Worm (Caenorhabditis elegans) whole organism, late embryonic: ENCODE results near the gene R11E3.19.

Source experiments
- C08G9.2 ChIP-seq: sonication (generic microtip); optimal IDR thresholded peaks from 2 replicates; lab custom pipeline; 2016; ENCODE audit warnings: mild to moderate bottlenecking, missing genetic modification characterization, moderate library complexity, missing compliant biosample characterization
- C38D4.7 ChIP-seq: fragments of 200-800 bp; sonication (Bioruptor generic); optimal IDR thresholded peaks from 2 replicates; lab custom pipeline; 2018; ENCODE audit warnings: mild to moderate bottlenecking, missing genetic modification characterization, moderate library complexity, missing compliant biosample characterization
- F13H6.1 ChIP-seq: sonication (generic microtip); optimal IDR thresholded peaks from 2 replicates; lab custom pipeline; 2016; ENCODE audit warnings: missing genetic modification characterization, missing compliant biosample characterization
- K02D7.2 ChIP-seq: sonication (generic microtip); optimal IDR thresholded peaks from 2 replicates; lab custom pipeline; 2017; ENCODE audit warnings: mild to moderate bottlenecking, missing genetic modification characterization, missing compliant biosample characterization
- K09A11.1 ChIP-seq: sonication (generic microtip); optimal IDR thresholded peaks from 2 replicates; lab custom pipeline; 2017; ENCODE audit warnings: antibody characterized with exemption, mild to moderate bottlenecking, missing genetic modification characterization, missing compliant biosample characterization; ENCODE audit not compliant: insufficient read depth
- Y22D7AL.16 ChIP-seq: sonication (generic microtip); optimal IDR thresholded peaks from 2 replicates; lab custom pipeline; 2016; ENCODE audit warnings: missing genetic modification characterization, missing compliant biosample characterization
- ama-1 ChIP-seq: fragments of 150-350 bp; optimal IDR thresholded peaks from 2 replicates; lab custom pipeline; 2014
- ceh-18 ChIP-seq: sonication (generic microtip); optimal IDR thresholded peaks from 2 replicates; lab custom pipeline; 2016; ENCODE audit warnings: missing genetic modification characterization, missing compliant biosample characterization
- ceh-19 ChIP-seq: fragments of 200-800 bp; sonication (Bioruptor generic); optimal IDR thresholded peaks from 2 replicates; lab custom pipeline; 2018; ENCODE audit warnings: mild to moderate bottlenecking, missing genetic modification characterization, missing compliant biosample characterization
- ceh-2 ChIP-seq: sonication (generic microtip); optimal IDR thresholded peaks from 2 replicates; lab custom pipeline; 2016; ENCODE audit warnings: missing genotype, missing genetic modification characterization, missing compliant biosample characterization
- ceh-24 ChIP-seq: sonication (generic microtip); optimal IDR thresholded peaks from 2 replicates; lab custom pipeline; 2016; ENCODE audit warnings: mild to moderate bottlenecking, missing genetic modification characterization, missing compliant biosample characterization
- ceh-30 ChIP-seq: fragments of 150-350 bp; optimal IDR thresholded peaks from 2 replicates; lab custom pipeline; 2014; ENCODE audit warnings: missing biosample characterization, missing genetic modification characterization
- ceh-31 ChIP-seq: sonication (generic microtip); optimal IDR thresholded peaks from 2 replicates; lab custom pipeline; 2016; ENCODE audit warnings: missing genetic modification characterization, missing compliant biosample characterization
- ceh-34 ChIP-seq: sonication (generic microtip); optimal IDR thresholded peaks from 2 replicates; lab custom pipeline; 2016; ENCODE audit warnings: mild to moderate bottlenecking, missing genetic modification characterization, missing compliant biosample characterization
- ceh-48 ChIP-seq: sonication (generic microtip); optimal IDR thresholded peaks from 2 replicates; lab custom pipeline; 2016; ENCODE audit warnings: missing genetic modification characterization, inconsistent platforms, missing compliant biosample characterization
- ceh-6 ChIP-seq: fragments of 200-800 bp; sonication (Bioruptor generic); optimal IDR thresholded peaks from 2 replicates; lab custom pipeline; 2018; ENCODE audit warnings: mild to moderate bottlenecking, missing genetic modification characterization, missing compliant biosample characterization
- ceh-9 ChIP-seq: sonication (generic microtip); optimal IDR thresholded peaks from 2 replicates; lab custom pipeline; 2016; ENCODE audit warnings: mild to moderate bottlenecking, missing genetic modification characterization, inconsistent platforms, missing compliant biosample characterization
- che-1 ChIP-seq: sonication (generic microtip); optimal IDR thresholded peaks from 2 replicates; lab custom pipeline; 2016; ENCODE audit warnings: mild to moderate bottlenecking, missing genetic modification characterization, missing compliant biosample characterization
- dmd-4 ChIP-seq: sonication (generic microtip); optimal IDR thresholded peaks from 2 replicates; lab custom pipeline; 2016; ENCODE audit warnings: borderline replicate concordance, missing genetic modification characterization, missing compliant biosample characterization
- dve-1 ChIP-seq: sonication (generic microtip); optimal IDR thresholded peaks from 2 replicates; lab custom pipeline; 2017; ENCODE audit warnings: antibody characterized with exemption, mild to moderate bottlenecking, missing genetic modification characterization, missing compliant biosample characterization
- elt-2 ChIP-seq: sonication (generic microtip); optimal IDR thresholded peaks from 2 replicates; lab custom pipeline; 2016; ENCODE audit warnings: missing genetic modification reagents, missing genetic modification characterization, missing compliant biosample characterization
- elt-4 ChIP-seq: sonication (generic microtip); optimal IDR thresholded peaks from 2 replicates; lab custom pipeline; 2016; ENCODE audit warnings: missing genetic modification characterization, missing compliant biosample characterization
- ets-4 ChIP-seq: sonication (generic microtip); optimal IDR thresholded peaks from 2 replicates; lab custom pipeline; 2016; ENCODE audit warnings: missing genetic modification characterization, missing compliant biosample characterization
- eyg-1 ChIP-seq: sonication (generic microtip); optimal IDR thresholded peaks from 2 replicates; lab custom pipeline; 2016; ENCODE audit warnings: missing genotype, missing genetic modification characterization, missing compliant biosample characterization
- fax-1 ChIP-seq: sonication (generic microtip); optimal IDR thresholded peaks from 2 replicates; lab custom pipeline; 2016; ENCODE audit warnings: missing genotype, missing genetic modification characterization, missing compliant biosample characterization
- fkh-10 ChIP-seq: fragments of 150-350 bp; optimal IDR thresholded peaks from 2 replicates; lab custom pipeline; 2014; ENCODE audit warnings: missing biosample characterization, missing genetic modification reagents, missing genetic modification characterization
- hlh-13 ChIP-seq: fragments of 200-800 bp; sonication (Bioruptor generic); optimal IDR thresholded peaks from 2 replicates; lab custom pipeline; 2018; ENCODE audit warnings: mild to moderate bottlenecking, missing genetic modification characterization, missing compliant biosample characterization
- hlh-15 ChIP-seq: sonication (generic microtip); optimal IDR thresholded peaks from 2 replicates; lab custom pipeline; 2016; ENCODE audit warnings: missing genetic modification characterization, missing compliant biosample characterization
- hlh-8 ChIP-seq: sonication (generic microtip); optimal IDR thresholded peaks from 2 replicates; lab custom pipeline; 2016; ENCODE audit warnings: missing genotype, missing genetic modification characterization, missing compliant biosample characterization
- lim-6 ChIP-seq: sonication (generic microtip); optimal IDR thresholded peaks from 2 replicates; lab custom pipeline; 2016; ENCODE audit warnings: missing genetic modification characterization, missing compliant biosample characterization
- lin-11 ChIP-seq: fragments of 200-800 bp; sonication (Bioruptor generic); optimal IDR thresholded peaks from 2 replicates; lab custom pipeline; 2018; ENCODE audit warnings: mild to moderate bottlenecking, missing genetic modification characterization, missing compliant biosample characterization
- madf-2 ChIP-seq: sonication (generic microtip); optimal IDR thresholded peaks from 2 replicates; lab custom pipeline; 2017; ENCODE audit warnings: missing genetic modification characterization, missing compliant biosample characterization
- mec-3 ChIP-seq: sonication (generic microtip); optimal IDR thresholded peaks from 2 replicates; lab custom pipeline; 2016; ENCODE audit warnings: borderline replicate concordance, missing genetic modification characterization, missing compliant biosample characterization
- nfya-1 ChIP-seq: sonication (generic microtip); optimal IDR thresholded peaks from 2 replicates; lab custom pipeline; 2017; ENCODE audit warnings: missing genetic modification characterization, mild to moderate bottlenecking, missing compliant biosample characterization, antibody characterized with exemption, moderate library complexity
- npax-4 ChIP-seq: sonication (generic microtip); optimal IDR thresholded peaks from 2 replicates; lab custom pipeline; 2016; ENCODE audit warnings: missing genetic modification characterization, missing compliant biosample characterization
- pag-3 ChIP-seq: sonication (generic microtip); optimal IDR thresholded peaks from 2 replicates; lab custom pipeline; 2016; ENCODE audit warnings: missing compliant biosample characterization, missing genetic modification characterization, borderline replicate concordance
- pat-9 ChIP-seq: fragments of 200-800 bp; sonication (Bioruptor generic); optimal IDR thresholded peaks from 2 replicates; lab custom pipeline; 2018; ENCODE audit warnings: mild to moderate bottlenecking, missing genetic modification characterization, moderate library complexity, missing compliant biosample characterization
- pha-2 ChIP-seq: sonication (generic microtip); optimal IDR thresholded peaks from 2 replicates; lab custom pipeline; 2017; ENCODE audit warnings: mild to moderate bottlenecking, missing genetic modification characterization, missing compliant biosample characterization
- pha-4 ChIP-seq: fragments of 150-350 bp; optimal IDR thresholded peaks from 2 replicates; lab custom pipeline; 2018; ENCODE audit warnings: missing biosample characterization, missing genetic modification reagents, missing genetic modification characterization
- pqm-1 ChIP-seq: sonication (generic microtip); optimal IDR thresholded peaks from 2 replicates; lab custom pipeline; 2016; ENCODE audit warnings: missing genetic modification characterization, missing compliant biosample characterization
- pros-1 ChIP-seq: fragments of 150-350 bp; optimal IDR thresholded peaks from 2 replicates; lab custom pipeline; 2014; ENCODE audit warnings: missing biosample characterization, missing genetic modification reagents, missing genetic modification characterization
- ref-2 ChIP-seq: sonication (generic microtip); optimal IDR thresholded peaks from 2 replicates; lab custom pipeline; 2016; ENCODE audit warnings: missing genetic modification characterization, missing compliant biosample characterization
- rnt-1 ChIP-seq: sonication (generic microtip); optimal IDR thresholded peaks from 2 replicates; lab custom pipeline; 2016; ENCODE audit warnings: missing genetic modification characterization, missing compliant biosample characterization
- sdc-2 ChIP-seq: sonication (generic microtip); optimal IDR thresholded peaks from 2 replicates; lab custom pipeline; 2016; ENCODE audit warnings: missing genotype, missing genetic modification characterization, missing compliant biosample characterization
- sox-4 ChIP-seq: sonication (generic microtip); optimal IDR thresholded peaks from 2 replicates; lab custom pipeline; 2017; ENCODE audit warnings: mild to moderate bottlenecking, missing genetic modification characterization, inconsistent platforms, missing compliant biosample characterization
- syd-9 ChIP-seq: sonication (generic microtip); optimal IDR thresholded peaks from 2 replicates; lab custom pipeline; 2016; ENCODE audit warnings: mild to moderate bottlenecking, missing genetic modification characterization, moderate library complexity, missing compliant biosample characterization
- tbx-7 ChIP-seq: sonication (generic microtip); optimal IDR thresholded peaks from 2 replicates; lab custom pipeline; 2016; ENCODE audit warnings: missing genotype, missing genetic modification characterization, missing compliant biosample characterization
- ttx-3 ChIP-seq: sonication (generic microtip); optimal IDR thresholded peaks from 2 replicates; lab custom pipeline; 2016; ENCODE audit warnings: missing genetic modification reagents, missing genetic modification characterization, missing compliant biosample characterization
- unc-3 ChIP-seq, 2 experiments: fragments of 200-800 bp in 1 of 2; sonication (Bioruptor generic) in 1 of 2; sonication (generic microtip) in 1 of 2; conservative IDR thresholded peaks in 1 of 2; optimal IDR thresholded peaks in 1 of 2; 2 replicates each; pipeline versions ENCODE4 v1.3.6 to Lab custom; 2016 to 2022; ENCODE audit warnings: missing compliant biosample characterization in 2 of 2, missing genetic modification characterization in 2 of 2, missing genetic modification reagents in 1 of 2
- unc-42 ChIP-seq: sonication (generic microtip); optimal IDR thresholded peaks from 2 replicates; lab custom pipeline; 2016; ENCODE audit warnings: missing genotype, missing genetic modification characterization, missing compliant biosample characterization
- unc-86 ChIP-seq: sonication (generic microtip); optimal IDR thresholded peaks from 2 replicates; lab custom pipeline; 2016; ENCODE audit warnings: missing genetic modification characterization, missing compliant biosample characterization
- zip-5 ChIP-seq: sonication (generic microtip); optimal IDR thresholded peaks from 2 replicates; lab custom pipeline; 2016; ENCODE audit warnings: missing genetic modification characterization, missing compliant biosample characterization

The R11E3.19 gene

DNA sequence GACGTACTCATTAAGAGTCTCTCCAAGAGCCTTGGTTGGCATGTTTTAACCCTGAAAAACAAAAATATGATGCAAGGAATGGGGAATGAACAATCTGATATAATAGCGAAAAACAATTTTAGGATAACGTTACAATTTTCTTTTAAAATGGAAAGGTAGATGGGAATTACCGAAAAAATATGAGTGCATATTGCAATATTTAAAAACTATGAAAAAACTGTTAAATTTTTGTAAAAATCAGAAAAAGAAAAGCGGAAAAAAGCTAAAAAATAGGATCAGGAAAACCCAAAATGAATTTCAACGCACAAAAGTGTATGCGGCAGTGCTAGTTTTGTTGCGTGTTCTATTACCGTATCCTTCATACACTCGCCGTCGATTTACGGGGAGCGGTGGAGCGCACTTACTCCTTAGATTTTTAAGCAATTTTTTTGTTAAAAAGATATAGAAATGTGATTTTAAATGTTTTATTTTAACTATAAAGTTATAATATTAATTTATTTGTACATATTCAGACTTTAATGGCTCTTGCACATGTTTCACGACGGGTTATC, 26.1 kb downstream of the R11E3.19 start, which contains the start of the genes rpl-20 and Y17G9B.5:
Gene rpl-20 (minus strand): TSS at position 51 of the 551 bp plus-strand sequence.
Gene Y17G9B.5 (plus strand): TSS at position 513 of the 551 bp plus-strand sequence.
- TF ChIP-seq lin-11 (tag; lab: Kevin White, UChicago), result peak; percentile 60
- peak; percentile 49 for TF ChIP-seq che-1 (tag; lab: Kevin White, UChicago)
- peak; percentile 86 for TF ChIP-seq pros-1
- TF ChIP-seq ets-4 (tag; lab: Kevin White, UChicago), result peak; percentile 93
- peak; percentile 81 for TF ChIP-seq pqm-1
- TF ChIP-seq C08G9.2 (tag; lab: Kevin White, UChicago), result peak; percentile 70
- TF ChIP-seq ceh-34 (tag; lab: Kevin White, UChicago), result peak; percentile 98
- TF ChIP-seq npax-4 (tag; lab: Kevin White, UChicago), result no peak
- TF ChIP-seq sox-4 (tag; lab: Kevin White, UChicago), result peak; percentile 58
- TF ChIP-seq F13H6.1 (tag; lab: Kevin White, UChicago), result peak; percentile 78
- TF ChIP-seq unc-86 (tag; lab: Kevin White, UChicago), result peak; percentile 96
- peak; percentile 86 for TF ChIP-seq K09A11.1 (tag; lab: Kevin White, UChicago)
- peak; percentile 51 for TF ChIP-seq hlh-15
- no peak for TF ChIP-seq elt-4 (tag; lab: Kevin White, UChicago)
- peak; percentile 99 for TF ChIP-seq ref-2 (tag; lab: Kevin White, UChicago)
- TF ChIP-seq syd-9, result peak; percentile 71
- peak; percentile 79 for TF ChIP-seq pha-2 (tag; lab: Kevin White, UChicago)
- TF ChIP-seq dmd-4 (tag; lab: Kevin White, UChicago), result no peak
- TF ChIP-seq ceh-30 (tag; lab: Kevin White, UChicago), result peak; percentile 99
- no peak for TF ChIP-seq pha-4 (tag; lab: Kevin White, UChicago)
- peak; percentile 61 for TF ChIP-seq tbx-7 (tag; lab: Kevin White, UChicago)
- TF ChIP-seq ceh-48 (tag; lab: Kevin White, UChicago), result peak; percentile 77
- peak; percentile 47 for TF ChIP-seq ceh-24
- TF ChIP-seq nfya-1 (tag; lab: Kevin White, UChicago), result peak; percentile 99
- TF ChIP-seq ceh-6, result peak; percentile 60
- TF ChIP-seq unc-42 (tag; lab: Kevin White, UChicago), result peak; percentile 98
- TF ChIP-seq Y22D7AL.16 (tag; lab: Kevin White, UChicago), result peak; percentile 41
- peak; percentile 19 for TF ChIP-seq fax-1
- peak; percentile 88 for TF ChIP-seq madf-2 (tag; lab: Kevin White, UChicago)
- peak; percentile 68 for TF ChIP-seq sdc-2 (tag; lab: Kevin White, UChicago)
- TF ChIP-seq C38D4.7 (GFP tag; lab: Kevin White, UChicago), result peak; percentile 49
- TF ChIP-seq ceh-9 (tag; lab: Kevin White, UChicago), result no peak
- TF ChIP-seq ceh-19 (GFP tag; lab: Kevin White, UChicago), result peak; percentile 76
- TF ChIP-seq ceh-2 (tag; lab: Kevin White, UChicago), result peak; percentile 63
- TF ChIP-seq lim-6 (tag; lab: Kevin White, UChicago), result peak; percentile 11
- TF ChIP-seq zip-5 (tag; lab: Kevin White, UChicago), result peak; percentile 48
- TF ChIP-seq ama-1 (lab: Kevin White, UChicago), result no peak
- peak; percentile 94 for TF ChIP-seq dve-1 (tag; lab: Kevin White, UChicago)
- peak; percentile 92 for TF ChIP-seq fkh-10 (GFP tag; lab: Kevin White, UChicago)
- TF ChIP-seq rnt-1, result peak; percentile 97
- peak; percentile 82 for TF ChIP-seq pat-9
- peak; percentile 93 for TF ChIP-seq ceh-31
- TF ChIP-seq unc-3 (GFP tag; conservative IDR thresholded peaks at IDR 0.05; lab: Robert Waterston, UW), result peak; percentile 80
- peak; percentile 83 for TF ChIP-seq unc-3 (tag; optimal IDR thresholded peaks at IDR 0.05; lab: Kevin White, UChicago)
- TF ChIP-seq eyg-1 (tag; lab: Kevin White, UChicago), result peak; percentile 17
- TF ChIP-seq hlh-8, result peak; percentile 72
- peak; percentile 94 for TF ChIP-seq elt-2 (tag; lab: Kevin White, UChicago)
- TF ChIP-seq K02D7.2 (tag; lab: Kevin White, UChicago), result peak; percentile 72
- peak; percentile 35 for TF ChIP-seq pag-3
- TF ChIP-seq ttx-3 (tag; lab: Kevin White, UChicago), result peak; percentile 80
- TF ChIP-seq ceh-18 (tag; lab: Kevin White, UChicago), result peak; percentile 97
- TF ChIP-seq hlh-13 (GFP tag; lab: Kevin White, UChicago), result peak; percentile 62
- no peak for TF ChIP-seq mec-3 (tag; lab: Kevin White, UChicago)
